Worm (Caenorhabditis elegans): Measurements from ENCODE around the gene memo-1.

The memo-1 gene

ce11 chrV:7848251-7848650, 1.3 kb upstream of the memo-1 start:
- peak; percentile 1 for TF ChIP-seq cog-1 (tag; optimal IDR thresholded peaks at IDR 0.05)
- TF ChIP-seq klf-2 (GFP tag; conservative IDR thresholded peaks at IDR 0.05), result no peak

ce11 chrV:7847687-7848086, 716 bp upstream of the memo-1 start:
- no peak for TF ChIP-seq ztf-23 (GFP tag; IDR thresholded peaks at IDR 0.05)
- TF ChIP-seq ztf-29 (GFP tag; IDR thresholded peaks at IDR 0.05), result no peak
- no peak for TF ChIP-seq T22C8.4 (GFP tag; IDR thresholded peaks at IDR 0.05)
- no peak for TF ChIP-seq flt-1 (GFP tag; IDR thresholded peaks at IDR 0.05)
- no peak for TF ChIP-seq klf-2 (GFP tag; conservative IDR thresholded peaks at IDR 0.05)
- no peak for TF ChIP-seq med-1 (GFP tag; optimal IDR thresholded peaks at IDR 0.05; ENCODE audit: insufficient read depth)
- no peak for TF ChIP-seq tab-1 (GFP tag; IDR thresholded peaks at IDR 0.05)
- no peak for TF ChIP-seq cog-1 (tag; optimal IDR thresholded peaks at IDR 0.05)
- TF ChIP-seq ref-1 (GFP tag; conservative IDR thresholded peaks at IDR 0.05), result no peak

- TF ChIP-seq ref-1 (GFP tag; conservative IDR thresholded peaks at IDR 0.05) (no peak), T22C8.4 (GFP tag; IDR thresholded peaks at IDR 0.05) (no peak), klf-2 (GFP tag; conservative IDR thresholded peaks at IDR 0.05) (no peak), flt-1 (GFP tag; IDR thresholded peaks at IDR 0.05) (no peak), tab-1 (GFP tag; IDR thresholded peaks at IDR 0.05) (no peak), ztf-23 (GFP tag; IDR thresholded peaks at IDR 0.05) (no peak), med-1 (GFP tag; optimal IDR thresholded peaks at IDR 0.05; ENCODE audit: insufficient read depth) (no peak), ztf-29 (GFP tag; IDR thresholded peaks at IDR 0.05) (no peak), cog-1 (tag; optimal IDR thresholded peaks at IDR 0.05) (no peak)
These were observed 4.7 kb downstream of the memo-1 start, which contains the start of gene grd-8 for ce11 chrV:7842228-7842627. grd-8 (plus strand) TSS chrV:7842528.

ce11 chrV:7839485-7839884, 7.5 kb downstream of the memo-1 start, which contains the start of gene C37C3.12:
C37C3.12 (minus strand) TSS chrV:7839585.
- TF ChIP-seq T22C8.4 (GFP tag; IDR thresholded peaks at IDR 0.05) (no peak), tab-1 (GFP tag; IDR thresholded peaks at IDR 0.05) (no peak), ref-1 (GFP tag; conservative IDR thresholded peaks at IDR 0.05) (no peak), med-1 (GFP tag; optimal IDR thresholded peaks at IDR 0.05; ENCODE audit: insufficient read depth) (no peak), ztf-29 (GFP tag; IDR thresholded peaks at IDR 0.05) (no peak), flt-1 (GFP tag; IDR thresholded peaks at IDR 0.05) (no peak), ztf-23 (GFP tag; IDR thresholded peaks at IDR 0.05) (no peak), cog-1 (tag; optimal IDR thresholded peaks at IDR 0.05) (no peak), klf-2 (GFP tag; conservative IDR thresholded peaks at IDR 0.05) (no peak)

ce11 chrV:7837809-7838208, 9.2 kb downstream of the memo-1 start, which contains the start of gene ttr-33:
ttr-33 (minus strand) TSS chrV:7837909.
- TF ChIP-seq T22C8.4 (GFP tag; IDR thresholded peaks at IDR 0.05) (no peak), ref-1 (GFP tag; conservative IDR thresholded peaks at IDR 0.05) (no peak), ztf-23 (GFP tag; IDR thresholded peaks at IDR 0.05) (no peak), klf-2 (GFP tag; conservative IDR thresholded peaks at IDR 0.05) (no peak), tab-1 (GFP tag; IDR thresholded peaks at IDR 0.05) (no peak), med-1 (GFP tag; optimal IDR thresholded peaks at IDR 0.05; ENCODE audit: insufficient read depth) (no peak), cog-1 (tag; optimal IDR thresholded peaks at IDR 0.05) (no peak)

ce11 chrV:7836911-7837310, 10.1 kb downstream of the memo-1 start, which contains the start of gene txt-5:
txt-5 (minus strand) TSS chrV:7837134.
- TF ChIP-seq T22C8.4 (GFP tag; IDR thresholded peaks at IDR 0.05) (no peak), med-1 (GFP tag; optimal IDR thresholded peaks at IDR 0.05; ENCODE audit: insufficient read depth) (no peak), flt-1 (GFP tag; IDR thresholded peaks at IDR 0.05) (no peak), ztf-23 (GFP tag; IDR thresholded peaks at IDR 0.05) (no peak), ztf-29 (GFP tag; IDR thresholded peaks at IDR 0.05) (no peak), cog-1 (tag; optimal IDR thresholded peaks at IDR 0.05) (no peak), klf-2 (GFP tag; conservative IDR thresholded peaks at IDR 0.05) (no peak), tab-1 (GFP tag; IDR thresholded peaks at IDR 0.05) (no peak), ref-1 (GFP tag; conservative IDR thresholded peaks at IDR 0.05) (no peak)

- TF ChIP-seq ref-1 (GFP tag; conservative IDR thresholded peaks at IDR 0.05) (no peak), ztf-29 (GFP tag; IDR thresholded peaks at IDR 0.05) (no peak)
These were observed 16.0 kb downstream of the memo-1 start for ce11 chrV:7830952-7831351.

- TF ChIP-seq klf-2 (GFP tag; conservative IDR thresholded peaks at IDR 0.05) (no peak), tab-1 (GFP tag; IDR thresholded peaks at IDR 0.05) (no peak), ztf-29 (GFP tag; IDR thresholded peaks at IDR 0.05) (no peak), med-1 (GFP tag; optimal IDR thresholded peaks at IDR 0.05; ENCODE audit: insufficient read depth) (no peak), flt-1 (GFP tag; IDR thresholded peaks at IDR 0.05) (no peak), ztf-23 (GFP tag; IDR thresholded peaks at IDR 0.05) (no peak), cog-1 (tag; optimal IDR thresholded peaks at IDR 0.05) (no peak), T22C8.4 (GFP tag; IDR thresholded peaks at IDR 0.05) (no peak), ref-1 (GFP tag; conservative IDR thresholded peaks at IDR 0.05) (no peak)
These were observed 20.1 kb downstream of the memo-1 start, which contains the start of gene mig-6 for ce11 chrV:7826917-7827316. mig-6 (plus strand) TSS chrV:7827217.

ce11 chrV:7826362-7826761, 20.6 kb downstream of the memo-1 start:
- TF ChIP-seq klf-2 (GFP tag; conservative IDR thresholded peaks at IDR 0.05), result no peak
- TF ChIP-seq T22C8.4 (GFP tag; IDR thresholded peaks at IDR 0.05), result no peak
- TF ChIP-seq med-1 (GFP tag; optimal IDR thresholded peaks at IDR 0.05; ENCODE audit: insufficient read depth), result no peak
- no peak for TF ChIP-seq ztf-29 (GFP tag; IDR thresholded peaks at IDR 0.05)
- TF ChIP-seq cog-1 (tag; optimal IDR thresholded peaks at IDR 0.05), result no peak
- TF ChIP-seq ref-1 (GFP tag; conservative IDR thresholded peaks at IDR 0.05), result no peak
- TF ChIP-seq ztf-23 (GFP tag; IDR thresholded peaks at IDR 0.05), result no peak
- TF ChIP-seq flt-1 (GFP tag; IDR thresholded peaks at IDR 0.05), result no peak

- TF ChIP-seq ztf-23 (GFP tag; IDR thresholded peaks at IDR 0.05) (no peak), ztf-29 (GFP tag; IDR thresholded peaks at IDR 0.05) (no peak), tab-1 (GFP tag; IDR thresholded peaks at IDR 0.05) (no peak), klf-2 (GFP tag; conservative IDR thresholded peaks at IDR 0.05) (no peak), med-1 (GFP tag; optimal IDR thresholded peaks at IDR 0.05; ENCODE audit: insufficient read depth) (no peak), flt-1 (GFP tag; IDR thresholded peaks at IDR 0.05) (no peak), T22C8.4 (GFP tag; IDR thresholded peaks at IDR 0.05) (no peak), ref-1 (GFP tag; conservative IDR thresholded peaks at IDR 0.05) (no peak), cog-1 (tag; optimal IDR thresholded peaks at IDR 0.05) (no peak)
These were observed 21.1 kb downstream of the memo-1 start for ce11 chrV:7825836-7826235.

All from whole organism, midembryonic.